Fruit fly (Drosophila melanogaster) whole organism, embryonic: ENCODE results near the gene CG10970.

Experiments used
- BEAF-32 ChIP-seq: fragments of 200-800 bp; sonication (Bioruptor generic); optimal IDR thresholded peaks from 3 replicates; lab custom pipeline; 2017; ENCODE audit warnings: missing biosample characterization, missing genetic modification characterization, mild to moderate bottlenecking, moderate library complexity, missing genetic modification reagents
- BtbVII ChIP-seq: fragments of 200-800 bp; sonication (Bioruptor generic); optimal IDR thresholded peaks from 3 replicates; lab custom pipeline; 2017; ENCODE audit warnings: missing biosample characterization, mild to moderate bottlenecking, missing genetic modification characterization
- CG10462 ChIP-seq: fragments of 200-800 bp; sonication (Bioruptor generic); optimal IDR thresholded peaks from 2 replicates; lab custom pipeline; 2016; ENCODE audit warnings: missing biosample characterization, missing genetic modification characterization
- CG10959 ChIP-seq: fragments of 200-800 bp; sonication (Bioruptor generic); IDR thresholded peaks from 2 replicates; pipeline ENCODE4 v1.3.6; 2022; ENCODE audit warnings: missing biosample characterization, missing genetic modification characterization
- CG11723 ChIP-seq: fragments of 200-800 bp; sonication (Bioruptor generic); optimal IDR thresholded peaks from 2 replicates; lab custom pipeline; 2017; ENCODE audit warnings: missing biosample characterization, mild to moderate bottlenecking, missing genetic modification characterization
- CG12104 ChIP-seq: fragments of 200-800 bp; sonication (Bioruptor generic); optimal IDR thresholded peaks from 3 replicates; lab custom pipeline; 2016; ENCODE audit warnings: missing biosample characterization, missing genetic modification characterization
- CG13123 ChIP-seq: fragments of 200-800 bp; sonication (Bioruptor generic); optimal IDR thresholded peaks from 2 replicates; lab custom pipeline; 2016; ENCODE audit warnings: missing biosample characterization, missing genetic modification characterization
- CG16863 ChIP-seq: fragments of 200-800 bp; sonication (Bioruptor generic); optimal IDR thresholded peaks from 3 replicates; lab custom pipeline; 2016; ENCODE audit warnings: missing biosample characterization, missing genetic modification characterization
- CG17359 ChIP-seq: fragments of 200-800 bp; sonication (Bioruptor generic); optimal IDR thresholded peaks from 3 replicates; lab custom pipeline; 2018; ENCODE audit warnings: missing biosample characterization, mild to moderate bottlenecking, missing genetic modification characterization, moderate library complexity
- CG17912 ChIP-seq: fragments of 200-800 bp; sonication (Bioruptor generic); optimal IDR thresholded peaks from 2 replicates; lab custom pipeline; 2018; ENCODE audit warnings: missing biosample characterization, mild to moderate bottlenecking, missing genetic modification characterization
- CG30020 ChIP-seq: fragments of 200-800 bp; optimal IDR thresholded peaks from 2 replicates; lab custom pipeline; 2019; ENCODE audit warnings: missing biosample characterization, mild to moderate bottlenecking, missing genetic modification characterization, moderate library complexity
- CG3065 ChIP-seq: fragments of 200-800 bp; sonication (Bioruptor generic); optimal IDR thresholded peaks from 2 replicates; lab custom pipeline; 2016; ENCODE audit warnings: missing biosample characterization, missing genetic modification characterization
- CG3163 ChIP-seq: fragments of 200-800 bp; sonication (Bioruptor generic); optimal IDR thresholded peaks from 3 replicates; lab custom pipeline; 2016; ENCODE audit warnings: missing biosample characterization, missing genetic modification characterization
- CG3281 ChIP-seq: fragments of 200-800 bp; sonication (Bioruptor generic); optimal IDR thresholded peaks from 3 replicates; lab custom pipeline; 2017; ENCODE audit warnings: missing biosample characterization, mild to moderate bottlenecking, missing genetic modification characterization
- CG4360 ChIP-seq: fragments of 200-800 bp; sonication (Bioruptor generic); IDR thresholded peaks from 2 replicates; pipeline ENCODE4 v1.3.6; 2022; ENCODE audit warnings: missing biosample characterization, missing genetic modification characterization
- CG4404 ChIP-seq: fragments of 200-800 bp; sonication (Bioruptor generic); IDR thresholded peaks from 2 replicates; pipeline ENCODE4 v1.3.6; 2022; ENCODE audit warnings: missing biosample characterization, missing genetic modification characterization
- CG6654 ChIP-seq: fragments of 200-800 bp; sonication (Bioruptor generic); optimal IDR thresholded peaks from 2 replicates; lab custom pipeline; 2017; ENCODE audit warnings: missing biosample characterization, mild to moderate bottlenecking, missing genetic modification characterization
- CG9215 ChIP-seq: fragments of 200-800 bp; sonication (Bioruptor generic); IDR thresholded peaks from 2 replicates; pipeline ENCODE4 v1.3.6; 2022; ENCODE audit warnings: missing biosample characterization, missing genetic modification characterization
- CG9437 ChIP-seq: fragments of 200-800 bp; sonication (Bioruptor generic); optimal IDR thresholded peaks from 2 replicates; lab custom pipeline; 2018; ENCODE audit warnings: missing biosample characterization, mild to moderate bottlenecking, missing genetic modification characterization
- Dip2 ChIP-seq: fragments of 200-800 bp; sonication (Bioruptor generic); IDR thresholded peaks from 2 replicates; pipeline ENCODE4 v1.3.6; 2022; ENCODE audit warnings: missing biosample characterization, missing genetic modification characterization
- Elba2 ChIP-seq: fragments of 200-800 bp; sonication (Bioruptor generic); optimal IDR thresholded peaks from 3 replicates; lab custom pipeline; 2016; ENCODE audit warnings: missing biosample characterization, missing genetic modification characterization
- Gsc ChIP-seq: fragments of 200-800 bp; sonication (Bioruptor generic); IDR thresholded peaks from 2 replicates; pipeline ENCODE4 v1.3.6; 2022; ENCODE audit warnings: missing biosample characterization, missing genetic modification characterization
- H15 ChIP-seq: fragments of 200-800 bp; sonication (Bioruptor generic); IDR thresholded peaks from 3 replicates; pipeline ENCODE4 v1.3.6; 2022; ENCODE audit warnings: missing biosample characterization, missing genetic modification characterization
- H2.0 ChIP-seq: fragments of 200-800 bp; sonication (Bioruptor generic); IDR thresholded peaks from 2 replicates; pipeline ENCODE4 v1.3.6; 2022; ENCODE audit warnings: missing biosample characterization, missing genetic modification characterization
- HHEX ChIP-seq: fragments of 200-800 bp; sonication (Bioruptor generic); optimal IDR thresholded peaks from 3 replicates; lab custom pipeline; 2017; ENCODE audit warnings: missing biosample characterization, mild to moderate bottlenecking, missing genetic modification characterization, missing genetic modification reagents
- Six4 ChIP-seq: fragments of 200-800 bp; sonication (Bioruptor generic); optimal IDR thresholded peaks from 2 replicates; lab custom pipeline; 2016; ENCODE audit warnings: missing biosample characterization, missing genetic modification characterization
- Sry-δ ChIP-seq: fragments of 200-800 bp; sonication (Bioruptor generic); optimal IDR thresholded peaks from 2 replicates; lab custom pipeline; 2016; ENCODE audit warnings: missing biosample characterization, missing genetic modification characterization
- Vsx1 ChIP-seq: fragments of 200-800 bp; sonication (Bioruptor generic); optimal IDR thresholded peaks from 2 replicates; lab custom pipeline; 2017; ENCODE audit warnings: missing biosample characterization, mild to moderate bottlenecking, missing genetic modification characterization, missing genetic modification reagents
- ash1 ChIP-seq: fragments of 200-800 bp; sonication (Bioruptor generic); optimal IDR thresholded peaks from 2 replicates; lab custom pipeline; 2018; ENCODE audit warnings: missing biosample characterization, mild to moderate bottlenecking, missing genetic modification characterization
- cato ChIP-seq: fragments of 200-800 bp; sonication (Bioruptor generic); optimal IDR thresholded peaks from 2 replicates; lab custom pipeline; 2016; ENCODE audit warnings: missing biosample characterization, missing genetic modification characterization, borderline replicate concordance
- crol ChIP-seq: fragments of 200-800 bp; sonication (Bioruptor generic); IDR thresholded peaks from 2 replicates; pipeline ENCODE4 v1.3.6; 2022; ENCODE audit warnings: missing biosample characterization, missing genetic modification characterization
- da ChIP-seq: fragments of 200-800 bp; sonication (Bioruptor generic); optimal IDR thresholded peaks from 2 replicates; lab custom pipeline; 2016; ENCODE audit warnings: missing biosample characterization, missing genetic modification characterization
- dati ChIP-seq: fragments of 200-800 bp; sonication (Bioruptor generic); IDR thresholded peaks from 2 replicates; pipeline ENCODE4 v1.3.6; 2022; ENCODE audit warnings: missing biosample characterization, missing genetic modification characterization
- exex ChIP-seq: fragments of 200-800 bp; sonication (Bioruptor generic); optimal IDR thresholded peaks from 4 replicates; lab custom pipeline; 2018; ENCODE audit warnings: missing biosample characterization, mild to moderate bottlenecking, missing genetic modification characterization, moderate library complexity
- fru ChIP-seq: fragments of >200 bp; optimal IDR thresholded peaks from 2 replicates; lab custom pipeline; 2017
- gem ChIP-seq: fragments of 200-800 bp; sonication (Bioruptor generic); optimal IDR thresholded peaks from 2 replicates; lab custom pipeline; 2019; ENCODE audit warnings: missing biosample characterization, mild to moderate bottlenecking, missing genetic modification characterization, moderate library complexity
- inv ChIP-seq: fragments of 200-800 bp; sonication (Bioruptor generic); IDR thresholded peaks from 2 replicates; pipeline ENCODE4 v1.3.6; 2022; ENCODE audit warnings: missing biosample characterization, missing genetic modification characterization; ENCODE audit not compliant: partially characterized antibody
- lilli ChIP-seq: fragments of 200-800 bp; sonication (Bioruptor generic); optimal IDR thresholded peaks from 3 replicates; lab custom pipeline; 2016; ENCODE audit warnings: missing biosample characterization, missing genetic modification characterization
- lola ChIP-seq, 3 experiments: fragments of >200 bp in 2 of 3; fragments of 200-800 bp in 1 of 3; sonication (Bioruptor generic) in 1 of 3; optimal IDR thresholded peaks; 2 replicates each; lab custom pipeline; 2017 to 2019; ENCODE audit warnings: missing biosample characterization in 3 of 3, missing genetic modification characterization in 3 of 3, mild to moderate bottlenecking in 1 of 3, moderate library complexity in 1 of 3
- mirr ChIP-seq: fragments of 200-800 bp; sonication (Bioruptor generic); optimal IDR thresholded peaks from 3 replicates; lab custom pipeline; 2018; ENCODE audit warnings: missing biosample characterization, mild to moderate bottlenecking, missing genetic modification characterization
- nau ChIP-seq: fragments of 200-800 bp; sonication (Bioruptor generic); optimal IDR thresholded peaks from 3 replicates; lab custom pipeline; 2017; ENCODE audit warnings: missing biosample characterization, mild to moderate bottlenecking, missing genetic modification characterization, missing genetic modification reagents
- otp ChIP-seq: fragments of 200-800 bp; sonication (Bioruptor generic); IDR thresholded peaks from 3 replicates; pipeline ENCODE4, ENCODE4 v1.3.6; 2022; ENCODE audit warnings: missing biosample characterization, missing genetic modification characterization
- pzg ChIP-seq: fragments of 200-800 bp; sonication (Bioruptor generic); optimal IDR thresholded peaks from 3 replicates; lab custom pipeline; 2018; ENCODE audit warnings: missing biosample characterization, mild to moderate bottlenecking, missing genetic modification characterization, moderate library complexity
- slp2 ChIP-seq: fragments of 200-800 bp; sonication (Bioruptor generic); optimal IDR thresholded peaks from 2 replicates; lab custom pipeline; 2016; ENCODE audit warnings: missing biosample characterization, missing genetic modification characterization
- sob ChIP-seq: fragments of 200-800 bp; sonication (Bioruptor generic); IDR thresholded peaks from 2 replicates; pipeline ENCODE4 v1.3.6; 2022; ENCODE audit warnings: missing biosample characterization, missing genetic modification characterization
- sqz ChIP-seq: fragments of 200-800 bp; sonication (Bioruptor generic); optimal IDR thresholded peaks from 3 replicates; lab custom pipeline; 2018; ENCODE audit warnings: missing biosample characterization, mild to moderate bottlenecking, missing genetic modification characterization
- tin ChIP-seq: fragments of 200-800 bp; sonication (Bioruptor generic); optimal IDR thresholded peaks from 3 replicates; lab custom pipeline; 2016; ENCODE audit warnings: missing biosample characterization, missing genetic modification characterization
- tio ChIP-seq: fragments of 200-800 bp; sonication (Bioruptor generic); optimal IDR thresholded peaks from 2 replicates; lab custom pipeline; 2017; ENCODE audit warnings: missing biosample characterization, missing genetic modification characterization, inconsistent platforms
- trh ChIP-seq: fragments of 200-800 bp; sonication (Bioruptor generic); optimal IDR thresholded peaks from 2 replicates; lab custom pipeline; 2016; ENCODE audit warnings: missing biosample characterization, missing genetic modification characterization
- ttk ChIP-seq: fragments of 200-800 bp; sonication (Bioruptor generic); IDR thresholded peaks from 2 replicates; pipeline ENCODE4 v2.1.2; 2022; ENCODE audit warnings: missing biosample characterization, missing genetic modification characterization
- twi ChIP-seq: fragments of 200-800 bp; optimal IDR thresholded peaks from 2 replicates; lab custom pipeline; 2019; ENCODE audit warnings: missing biosample characterization, mild to moderate bottlenecking, missing genetic modification characterization, moderate library complexity

Gene CG10970

DNA sequence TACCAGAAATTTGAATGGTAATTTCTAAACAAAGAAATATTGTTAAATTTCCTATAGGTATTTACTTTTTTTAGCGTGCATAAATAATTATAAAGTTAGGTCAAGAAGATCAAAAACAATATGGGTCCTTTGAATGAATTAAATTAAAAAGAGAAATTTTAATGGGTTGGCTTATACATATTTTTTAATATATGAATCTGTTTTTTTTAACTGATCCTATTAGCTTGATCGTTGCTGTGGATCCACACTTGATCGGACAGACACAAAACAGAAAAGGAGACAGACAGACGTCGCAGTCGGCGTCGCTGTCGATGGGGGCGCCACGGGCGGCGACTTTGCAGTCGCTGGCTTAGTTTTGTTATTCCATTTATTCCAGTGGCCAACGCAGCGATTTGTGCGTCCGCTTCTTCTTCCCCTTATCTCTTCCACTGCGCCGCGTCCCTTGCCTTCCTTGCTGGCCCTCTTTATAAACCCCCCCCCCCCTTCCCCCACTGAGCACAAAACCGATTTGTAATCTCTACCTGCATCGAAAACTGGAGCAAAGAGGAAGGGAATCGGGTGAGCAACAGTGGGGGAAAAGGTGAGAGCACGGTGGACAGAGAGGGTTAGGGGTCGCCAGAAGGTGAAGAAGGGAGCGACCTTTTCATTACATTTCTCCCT lies 23.4 kb downstream of the CG10970 start (continued):
- TF ChIP-seq CG10462 (GFP tag; lab: Kevin White, UChicago): no peak
- peak; percentile 74 for TF ChIP-seq CG17359 (tag; lab: Kevin White, UChicago)
- no peak for TF ChIP-seq otp (GFP tag; lab: Robert Waterston, UW)
- TF ChIP-seq ttk: 0 out of 2 replicates have a peak, but pooled peaks have one; percentile 4
- TF ChIP-seq Sry-δ (GFP tag; lab: Kevin White, UChicago): no peak
- TF ChIP-seq BtbVII: no peak
- no peak for TF ChIP-seq HHEX (GFP tag; lab: Kevin White, UChicago)
- no peak for TF ChIP-seq da
- no peak for TF ChIP-seq CG13123 (GFP tag; lab: Kevin White, UChicago)
- TF ChIP-seq CG6654 (GFP tag; lab: Kevin White, UChicago): peak; percentile 25
- TF ChIP-seq CG16863 (GFP tag; lab: Kevin White, UChicago): no peak
- TF ChIP-seq Vsx1 (GFP tag; lab: Kevin White, UChicago): peak; percentile 50
- TF ChIP-seq CG9437 (GFP tag; lab: Kevin White, UChicago): peak; percentile 59
- TF ChIP-seq exex (tag; lab: Kevin White, UChicago): no peak
- TF ChIP-seq CG3163: no peak
- peak; percentile 34 for TF ChIP-seq Six4 (GFP tag; lab: Kevin White, UChicago)
- no peak for TF ChIP-seq nau (GFP tag; lab: Kevin White, UChicago)
- TF ChIP-seq lilli (GFP tag; lab: Kevin White, UChicago): peak; percentile 34
- no peak for TF ChIP-seq mirr (GFP tag; lab: Kevin White, UChicago)
- TF ChIP-seq Elba2 (GFP tag; lab: Kevin White, UChicago): no peak
- TF ChIP-seq sqz (GFP tag; lab: Kevin White, UChicago): peak; percentile 63
- TF ChIP-seq CG30020 (tag; lab: Kevin White, UChicago): peak; percentile 35
- no peak for TF ChIP-seq sob (GFP tag; lab: Robert Waterston, UW)
- TF ChIP-seq Gsc (GFP tag; lab: Robert Waterston, UW): no peak
- TF ChIP-seq CG9215 (GFP tag; lab: Robert Waterston, UW): no peak
- TF ChIP-seq twi (tag; lab: Kevin White, UChicago): peak; percentile 62
- peak; percentile 31 for TF ChIP-seq CG11723 (GFP tag; lab: Kevin White, UChicago)
- TF ChIP-seq slp2 (GFP tag; lab: Kevin White, UChicago): no peak
- no peak for TF ChIP-seq cato (GFP tag; lab: Kevin White, UChicago)
- no peak for TF ChIP-seq CG3281
- TF ChIP-seq CG12104 (GFP tag; lab: Kevin White, UChicago): no peak
- TF ChIP-seq tio (GFP tag; lab: Kevin White, UChicago): peak; percentile 1
- TF ChIP-seq dati (GFP tag; lab: Robert Waterston, UW): no peak
- TF ChIP-seq pzg (GFP tag; lab: Kevin White, UChicago): no peak
- TF ChIP-seq inv (GFP tag; lab: Robert Waterston, UW): no peak
- TF ChIP-seq crol (GFP tag; lab: Robert Waterston, UW): peak; percentile 99
- TF ChIP-seq CG10959 (GFP tag; lab: Robert Waterston, UW): no peak; the same call in 1 of the 2 replicates
- no peak for TF ChIP-seq Dip2
- TF ChIP-seq fru (lab: Kevin White, UChicago): no peak
- no peak for TF ChIP-seq H15
- TF ChIP-seq gem (tag; lab: Kevin White, UChicago): peak; percentile 88
- TF ChIP-seq trh (GFP tag; lab: Kevin White, UChicago): no peak
- TF ChIP-seq H2.0 (GFP tag; lab: Robert Waterston, UW): 0 out of 2 replicates have a peak, but pooled peaks have one; percentile 5
- TF ChIP-seq tin: peak; percentile 44
- TF ChIP-seq CG4360 (GFP tag; lab: Robert Waterston, UW): 0 out of 2 replicates have a peak, but pooled peaks have one; percentile 28
- TF ChIP-seq CG3065 (GFP tag; lab: Kevin White, UChicago): peak; percentile 17
- peak in 1 of 3 experiments; percentile 89 for TF ChIP-seq lola (GFP tag; optimal IDR thresholded peaks at IDR 0.05; lab: Kevin White, UChicago)
- TF ChIP-seq CG17912: no peak
- peak; percentile 45 for TF ChIP-seq CG4404 (GFP tag; lab: Robert Waterston, UW)
- no peak for TF ChIP-seq BEAF-32 (GFP tag; lab: Kevin White, UChicago)
- no peak for TF ChIP-seq ash1 (GFP tag; lab: Kevin White, UChicago)
